Fruit fly (Drosophila melanogaster) whole organism, embryonic: Measurements from ENCODE around the gene CG10222.

Source experiments
- Atf6 ChIP-seq: fragments of 200-800 bp; sonication (Bioruptor generic); IDR thresholded peaks from 2 replicates; pipeline ENCODE4 v1.3.6; 2022; ENCODE audit warnings: missing biosample characterization, missing genetic modification characterization
- CG10543 ChIP-seq: fragments of 200-800 bp; sonication (Bioruptor generic); optimal IDR thresholded peaks from 3 replicates; lab custom pipeline; 2017; ENCODE audit warnings: missing biosample characterization, mild to moderate bottlenecking, missing genetic modification characterization, moderate library complexity
- CG10959 ChIP-seq: fragments of 200-800 bp; sonication (Bioruptor generic); IDR thresholded peaks from 2 replicates; pipeline ENCODE4 v1.3.6; 2022; ENCODE audit warnings: missing biosample characterization, missing genetic modification characterization
- CG14014 ChIP-seq: fragments of 200-800 bp; sonication (Bioruptor generic); IDR thresholded peaks from 2 replicates; pipeline ENCODE4 v1.3.6; 2022; ENCODE audit warnings: missing biosample characterization, missing genetic modification characterization
- CG16779 ChIP-seq: fragments of 200-800 bp; sonication (Bioruptor generic); IDR thresholded peaks from 2 replicates; pipeline ENCODE4 v1.3.6; 2022; ENCODE audit warnings: missing biosample characterization, missing genetic modification characterization
- CG17328 ChIP-seq: fragments of 200-800 bp; sonication (Bioruptor generic); IDR thresholded peaks from 2 replicates; pipeline ENCODE4 v1.3.6; 2022; ENCODE audit warnings: missing biosample characterization, missing genetic modification characterization
- CG17385 ChIP-seq: fragments of 200-800 bp; sonication (Bioruptor generic); optimal IDR thresholded peaks from 3 replicates; lab custom pipeline; 2018; ENCODE audit warnings: missing biosample characterization, mild to moderate bottlenecking, missing genetic modification characterization
- CG17568 ChIP-seq: fragments of 200-800 bp; sonication (Bioruptor generic); optimal IDR thresholded peaks from 2 replicates; lab custom pipeline; 2018; ENCODE audit warnings: missing biosample characterization, mild to moderate bottlenecking, missing genetic modification characterization, moderate library complexity
- CG17612 ChIP-seq: fragments of 200-800 bp; sonication (Bioruptor generic); IDR thresholded peaks from 2 replicates; pipeline ENCODE4 v1.3.6; 2022; ENCODE audit warnings: missing biosample characterization, missing genetic modification characterization
- CG18619 ChIP-seq: fragments of 200-800 bp; sonication (Bioruptor generic); optimal IDR thresholded peaks from 3 replicates; lab custom pipeline; 2017; ENCODE audit warnings: missing biosample characterization, mild to moderate bottlenecking, missing genetic modification characterization
- CG18764 ChIP-seq: fragments of 200-800 bp; sonication (Bioruptor generic); optimal IDR thresholded peaks from 3 replicates; lab custom pipeline; 2016; ENCODE audit warnings: missing biosample characterization, missing genetic modification characterization
- CG2116 ChIP-seq: fragments of 200-800 bp; sonication (Bioruptor generic); optimal IDR thresholded peaks from 3 replicates; lab custom pipeline; 2018; ENCODE audit warnings: missing biosample characterization, mild to moderate bottlenecking, missing genetic modification characterization
- CG2889 ChIP-seq: fragments of 200-800 bp; sonication (Bioruptor generic); IDR thresholded peaks from 3 replicates; pipeline ENCODE4 v1.3.6; 2022; ENCODE audit warnings: missing biosample characterization, missing genetic modification characterization
- CG42726 ChIP-seq: fragments of 200-800 bp; sonication (Bioruptor generic); IDR thresholded peaks from 2 replicates; pipeline ENCODE4 v1.3.6; 2022; ENCODE audit warnings: missing biosample characterization, missing genetic modification characterization; ENCODE audit not compliant: partially characterized antibody
- CG4328 ChIP-seq: fragments of 200-800 bp; sonication (Bioruptor generic); optimal IDR thresholded peaks from 3 replicates; lab custom pipeline; 2017; ENCODE audit warnings: missing biosample characterization, missing genetic modification reagents, missing genetic modification characterization
- CG6254 ChIP-seq: fragments of 200-800 bp; sonication (Bioruptor generic); optimal IDR thresholded peaks from 3 replicates; lab custom pipeline; 2017; ENCODE audit warnings: mild to moderate bottlenecking, missing biosample characterization, missing genetic modification reagents, missing genetic modification characterization
- CG6813 ChIP-seq: fragments of 200-800 bp; sonication (Bioruptor generic); optimal IDR thresholded peaks from 2 replicates; lab custom pipeline; 2017; ENCODE audit warnings: missing biosample characterization, missing genetic modification characterization, mild to moderate bottlenecking, moderate library complexity, missing genetic modification reagents
- CG7987 ChIP-seq: fragments of 200-800 bp; sonication (Bioruptor generic); optimal IDR thresholded peaks from 2 replicates; lab custom pipeline; 2018; ENCODE audit warnings: missing biosample characterization, mild to moderate bottlenecking, missing genetic modification characterization, moderate library complexity
- CTCF ChIP-seq: fragments of 200-800 bp; sonication (Bioruptor generic); optimal IDR thresholded peaks from 2 replicates; lab custom pipeline; 2017; ENCODE audit warnings: missing biosample characterization, mild to moderate bottlenecking, missing genetic modification characterization, moderate library complexity
- D19A ChIP-seq: fragments of 200-800 bp; optimal IDR thresholded peaks from 3 replicates; lab custom pipeline; 2019; ENCODE audit warnings: missing biosample characterization, mild to moderate bottlenecking, missing genetic modification characterization, moderate library complexity
- Deaf1 ChIP-seq: fragments of 200-800 bp; optimal IDR thresholded peaks from 3 replicates; lab custom pipeline; 2019; ENCODE audit warnings: missing biosample characterization, mild to moderate bottlenecking, missing genetic modification characterization, moderate library complexity
- Fer2 ChIP-seq: fragments of 200-800 bp; sonication (Bioruptor generic); optimal IDR thresholded peaks from 2 replicates; lab custom pipeline; 2018; ENCODE audit warnings: missing biosample characterization, mild to moderate bottlenecking, missing genetic modification characterization, moderate library complexity
- HLHmδ ChIP-seq: fragments of 200-800 bp; sonication (Bioruptor generic); optimal IDR thresholded peaks from 2 replicates; lab custom pipeline; 2018; ENCODE audit warnings: missing biosample characterization, mild to moderate bottlenecking, missing genetic modification characterization, moderate library complexity
- Mes4 ChIP-seq: fragments of 200-800 bp; sonication (Bioruptor generic); optimal IDR thresholded peaks from 2 replicates; lab custom pipeline; 2016; ENCODE audit warnings: missing biosample characterization, missing genetic modification characterization
- Opbp ChIP-seq: fragments of 200-800 bp; sonication (Bioruptor generic); IDR thresholded peaks from 3 replicates; pipeline ENCODE4 v1.3.6; 2022; ENCODE audit warnings: missing biosample characterization, missing genetic modification characterization; ENCODE audit not compliant: partially characterized antibody
- YL-1 ChIP-seq: fragments of 200-800 bp; sonication (Bioruptor generic); optimal IDR thresholded peaks from 3 replicates; lab custom pipeline; 2017; ENCODE audit warnings: missing biosample characterization, mild to moderate bottlenecking, missing genetic modification characterization
- ac ChIP-seq: fragments of 200-800 bp; sonication (Bioruptor generic); optimal IDR thresholded peaks from 3 replicates; lab custom pipeline; 2017; ENCODE audit warnings: missing biosample characterization, mild to moderate bottlenecking, missing genetic modification characterization
- bab2 ChIP-seq: fragments of 200-800 bp; sonication (Bioruptor generic); optimal IDR thresholded peaks from 2 replicates; lab custom pipeline; 2016; ENCODE audit warnings: missing biosample characterization, missing genetic modification characterization
- bowl ChIP-seq: fragments of 200-800 bp; sonication (Bioruptor generic); IDR thresholded peaks from 2 replicates; pipeline ENCODE4 v1.3.6; 2022; ENCODE audit warnings: missing biosample characterization, missing genetic modification characterization
- bsh ChIP-seq, 2 experiments: fragments of 200-800 bp; sonication (Bioruptor generic); optimal IDR thresholded peaks; 2 replicates each; lab custom pipeline; 2017 to 2018; ENCODE audit warnings: mild to moderate bottlenecking in 2 of 2, missing biosample characterization in 2 of 2, missing genetic modification characterization in 2 of 2, moderate library complexity in 1 of 2
- cad ChIP-seq: fragments of >200 bp; optimal IDR thresholded peaks from 2 replicates; lab custom pipeline; 2017; ENCODE audit warnings: missing biosample characterization, missing genetic modification characterization
- caup ChIP-seq: fragments of 200-800 bp; sonication (Bioruptor generic); optimal IDR thresholded peaks from 3 replicates; lab custom pipeline; 2017; ENCODE audit warnings: missing biosample characterization, mild to moderate bottlenecking, missing genetic modification characterization, moderate library complexity; ENCODE audit not compliant: severe bottlenecking
- chinmo ChIP-seq: fragments of 200-800 bp; sonication (Bioruptor generic); IDR thresholded peaks from 4 replicates; pipeline ENCODE4 v1.3.6; 2022; ENCODE audit warnings: missing biosample characterization, missing genetic modification characterization; ENCODE audit not compliant: partially characterized antibody
- corto ChIP-seq: fragments of 200-800 bp; sonication (Bioruptor generic); optimal IDR thresholded peaks from 2 replicates; lab custom pipeline; 2016; ENCODE audit warnings: missing biosample characterization, mild to moderate bottlenecking, missing genetic modification characterization, moderate library complexity
- crol ChIP-seq: fragments of 200-800 bp; sonication (Bioruptor generic); IDR thresholded peaks from 2 replicates; pipeline ENCODE4 v1.3.6; 2022; ENCODE audit warnings: missing biosample characterization, missing genetic modification characterization
- fru ChIP-seq: fragments of >200 bp; optimal IDR thresholded peaks from 2 replicates; lab custom pipeline; 2017
- fu2 ChIP-seq: fragments of 200-800 bp; sonication (Bioruptor generic); optimal IDR thresholded peaks from 2 replicates; lab custom pipeline; 2016; ENCODE audit warnings: missing biosample characterization, missing genetic modification characterization
- gsb ChIP-seq: fragments of 200-800 bp; sonication (Bioruptor generic); IDR thresholded peaks from 2 replicates; pipeline ENCODE4 v1.3.6; 2022; ENCODE audit warnings: missing biosample characterization, missing genetic modification characterization
- hbn ChIP-seq: fragments of 200-800 bp; sonication (Bioruptor generic); IDR thresholded peaks from 2 replicates; pipeline ENCODE4 v1.3.6; 2022; ENCODE audit warnings: missing biosample characterization, missing genetic modification characterization; ENCODE audit not compliant: partially characterized antibody
- ken ChIP-seq: fragments of 200-800 bp; sonication (Bioruptor generic); IDR thresholded peaks from 3 replicates; pipeline ENCODE4 v1.3.6; 2022; ENCODE audit warnings: missing biosample characterization, missing genetic modification characterization
- nerfin-1 ChIP-seq: fragments of 200-800 bp; sonication (Bioruptor generic); optimal IDR thresholded peaks from 3 replicates; lab custom pipeline; 2019; ENCODE audit warnings: missing biosample characterization, mild to moderate bottlenecking, missing genetic modification characterization, moderate library complexity
- pan ChIP-seq, 4 experiments: fragments of >200 bp in 3 of 4; fragments of 200-800 bp in 1 of 4; sonication (Bioruptor generic) in 1 of 4; optimal IDR thresholded peaks in 3 of 4; IDR thresholded peaks in 1 of 4; 2 replicates each; pipeline versions ENCODE4 v1.3.6 to Lab custom; 2017 to 2022; ENCODE audit warnings: missing biosample characterization in 2 of 4, missing genetic modification characterization in 2 of 4, mixed read lengths in 1 of 4
- pfk ChIP-seq: fragments of 200-800 bp; sonication (Bioruptor generic); optimal IDR thresholded peaks from 2 replicates; lab custom pipeline; 2018; ENCODE audit warnings: missing biosample characterization, mild to moderate bottlenecking, missing genetic modification characterization, moderate library complexity
- repo ChIP-seq: fragments of 200-800 bp; sonication (Bioruptor generic); optimal IDR thresholded peaks from 2 replicates; lab custom pipeline; 2016; ENCODE audit warnings: missing biosample characterization, missing genetic modification characterization
- seq ChIP-seq: fragments of 200-800 bp; sonication (Bioruptor generic); IDR thresholded peaks from 2 replicates; pipeline ENCODE4 v1.3.6; 2022; ENCODE audit warnings: missing biosample characterization, missing genetic modification characterization
- shn ChIP-seq: fragments of 200-800 bp; sonication (Bioruptor generic); optimal IDR thresholded peaks from 3 replicates; lab custom pipeline; 2016; ENCODE audit warnings: missing biosample characterization, missing genetic modification characterization
- sob ChIP-seq: fragments of 200-800 bp; sonication (Bioruptor generic); IDR thresholded peaks from 2 replicates; pipeline ENCODE4 v1.3.6; 2022; ENCODE audit warnings: missing biosample characterization, missing genetic modification characterization
- sr ChIP-seq: fragments of 200-800 bp; sonication (Bioruptor generic); IDR thresholded peaks from 3 replicates; pipeline ENCODE4 v1.3.6; 2022; ENCODE audit warnings: missing biosample characterization, missing genetic modification characterization
- trh ChIP-seq: fragments of 200-800 bp; sonication (Bioruptor generic); optimal IDR thresholded peaks from 2 replicates; lab custom pipeline; 2016; ENCODE audit warnings: missing biosample characterization, missing genetic modification characterization
- tup ChIP-seq: fragments of 200-800 bp; sonication (Bioruptor generic); optimal IDR thresholded peaks from 2 replicates; lab custom pipeline; 2016; ENCODE audit warnings: missing biosample characterization, mild to moderate bottlenecking, missing genetic modification characterization, moderate library complexity
- vfl ChIP-seq: fragments of 200-800 bp; sonication (Bioruptor generic); optimal IDR thresholded peaks from 2 replicates; lab custom pipeline; 2016; ENCODE audit warnings: missing biosample characterization, missing genetic modification characterization
- zf30C ChIP-seq: fragments of 200-800 bp; sonication (Bioruptor generic); optimal IDR thresholded peaks from 3 replicates; lab custom pipeline; 2018; ENCODE audit warnings: missing biosample characterization, mild to moderate bottlenecking, missing genetic modification characterization

The CG10222 gene

dm6 chr3L:13410999-13411398, 1.3 kb downstream of the CG10222 start (continued):
- TF ChIP-seq CG14014 (GFP tag; lab: Robert Waterston, UW) (no peak), fu2 (GFP tag; lab: Kevin White, UChicago) (no peak), CG6813 (GFP tag; lab: Kevin White, UChicago) (no peak), CG10959 (GFP tag; lab: Robert Waterston, UW) (no peak), ken (GFP tag; lab: Robert Waterston, UW) (no peak), sr (GFP tag; lab: Robert Waterston, UW) (no peak), pfk (no peak), Deaf1 (tag; lab: Kevin White, UChicago) (no peak), caup (no peak), gsb (no peak), repo (GFP tag; lab: Kevin White, UChicago) (no peak), tup (no peak), chinmo (GFP tag; lab: Robert Waterston, UW) (0 out of 4 replicates have a peak, but pooled peaks have one; percentile 31), CG17385 (GFP tag; lab: Kevin White, UChicago) (no peak), shn (GFP tag; lab: Kevin White, UChicago) (no peak), ac (GFP tag; lab: Kevin White, UChicago) (no peak), Opbp (GFP tag; lab: Robert Waterston, UW) (no peak), fru (lab: Kevin White, UChicago) (no peak), CG10543 (GFP tag; lab: Kevin White, UChicago) (no peak), HLHmδ (no peak), seq (GFP tag; lab: Robert Waterston, UW) (no peak), zf30C (GFP tag; lab: Kevin White, UChicago) (no peak), crol (GFP tag; lab: Robert Waterston, UW) (no peak), CG17568 (GFP tag; lab: Kevin White, UChicago) (no peak), CG2889 (GFP tag; lab: Robert Waterston, UW) (no peak), CG18619 (GFP tag; lab: Kevin White, UChicago) (no peak), CTCF (GFP tag; lab: Kevin White, UChicago) (peak; percentile 99), corto (GFP tag; lab: Kevin White, UChicago) (no peak), sob (GFP tag; lab: Robert Waterston, UW) (no peak), trh (no peak), YL-1 (GFP tag; lab: Kevin White, UChicago) (no peak), D19A (tag; lab: Kevin White, UChicago) (peak; percentile 14), Mes4 (GFP tag; lab: Kevin White, UChicago) (no peak), bab2 (GFP tag; lab: Kevin White, UChicago) (peak; percentile 11), CG16779 (GFP tag; lab: Robert Waterston, UW) (no peak), Atf6 (GFP tag; lab: Robert Waterston, UW) (no peak), CG17328 (GFP tag; lab: Robert Waterston, UW) (no peak), CG17612 (GFP tag; lab: Robert Waterston, UW) (no peak), CG6254 (no peak), CG2116 (peak; percentile 18), vfl (GFP tag; lab: Kevin White, UChicago) (no peak), CG7987 (GFP tag; lab: Kevin White, UChicago) (no peak), bowl (GFP tag; lab: Robert Waterston, UW) (no peak), hbn (no peak), nerfin-1 (tag; lab: Kevin White, UChicago) (no peak), cad (GFP tag; lab: Kevin White, UChicago) (no peak), Fer2 (tag; lab: Kevin White, UChicago) (no peak), bsh (GFP tag; optimal IDR thresholded peaks at IDR 0.05; lab: Kevin White, UChicago) (peak in 1 of 2 experiments; percentile 16), CG18764 (GFP tag; lab: Kevin White, UChicago) (peak; percentile 15), CG4328 (GFP tag; lab: Kevin White, UChicago) (no peak), pan (optimal IDR thresholded peaks at IDR 0.05; lab: Kevin White, UChicago) (no peak), pan (GFP tag; optimal IDR thresholded peaks at IDR 0.05 in 1 of 2, IDR thresholded peaks at IDR 0.05 in 1 of 2) (no peak), CG42726 (GFP tag; lab: Robert Waterston, UW) (no peak; the same call in 1 of the 2 replicates)
